Worm (Caenorhabditis elegans): ENCODE data around the gene ZK105.12.

The ZK105.12 gene

DNA sequence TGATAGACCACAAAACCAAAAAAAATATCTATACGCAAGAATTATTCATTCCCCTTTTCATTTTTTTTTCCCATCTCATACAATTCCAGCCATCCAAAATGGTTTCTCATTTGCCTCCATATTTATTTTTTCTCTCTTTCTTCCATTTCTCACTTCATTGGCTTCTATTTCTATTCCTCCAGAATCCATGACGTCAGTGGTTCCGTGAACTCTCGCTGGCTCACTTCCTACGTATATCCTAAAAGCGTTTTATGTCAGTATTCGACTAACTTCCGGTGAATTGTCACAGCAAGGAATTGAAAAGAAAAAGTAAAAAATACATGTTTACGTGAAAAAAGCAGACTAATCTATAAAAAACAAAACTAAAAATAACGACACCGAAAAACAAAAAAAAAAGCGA, 11.0 kb upstream of the ZK105.12 start:
- no peak for TF ChIP-seq ets-7 (tag; optimal IDR thresholded peaks at IDR 0.05)
- TF ChIP-seq hnd-1 (tag; optimal IDR thresholded peaks at IDR 0.05), result no peak

DNA sequence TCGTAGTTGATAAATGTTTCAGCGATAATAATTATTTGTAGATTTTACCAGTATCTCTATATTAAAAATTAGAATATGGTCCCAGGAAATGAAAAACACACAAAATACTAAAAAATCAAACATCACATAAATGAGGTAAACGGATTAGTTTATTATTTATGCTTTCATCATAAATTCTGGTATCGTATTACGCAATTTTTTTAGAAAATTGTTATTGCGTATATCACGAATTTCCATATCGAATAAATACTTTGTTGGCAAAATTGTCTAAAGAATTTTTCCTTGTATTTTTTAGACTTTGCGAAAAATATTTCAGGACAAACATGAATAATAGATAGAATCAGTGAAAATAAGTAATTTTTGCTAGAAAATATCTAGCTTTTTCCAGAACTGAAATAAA, 10.3 kb upstream of the ZK105.12 start:
- TF ChIP-seq F13C5.2 (tag; optimal IDR thresholded peaks at IDR 0.05) (no peak), ets-7 (tag; optimal IDR thresholded peaks at IDR 0.05) (no peak), hnd-1 (tag; optimal IDR thresholded peaks at IDR 0.05) (no peak), aly-1 (tag; optimal IDR thresholded peaks at IDR 0.05) (no peak), pes-1 (GFP tag; IDR thresholded peaks at IDR 0.05) (no peak), ceh-36 (tag; optimal IDR thresholded peaks at IDR 0.05) (no peak), flt-1 (GFP tag; IDR thresholded peaks at IDR 0.05) (no peak), hmg-4 (GFP tag; optimal IDR thresholded peaks at IDR 0.05) (no peak), sea-1 (GFP tag; conservative IDR thresholded peaks at IDR 0.05) (no peak), tbx-11 (GFP tag; IDR thresholded peaks at IDR 0.05) (no peak), tbx-37 (GFP tag; conservative IDR thresholded peaks at IDR 0.05) (no peak)

DNA sequence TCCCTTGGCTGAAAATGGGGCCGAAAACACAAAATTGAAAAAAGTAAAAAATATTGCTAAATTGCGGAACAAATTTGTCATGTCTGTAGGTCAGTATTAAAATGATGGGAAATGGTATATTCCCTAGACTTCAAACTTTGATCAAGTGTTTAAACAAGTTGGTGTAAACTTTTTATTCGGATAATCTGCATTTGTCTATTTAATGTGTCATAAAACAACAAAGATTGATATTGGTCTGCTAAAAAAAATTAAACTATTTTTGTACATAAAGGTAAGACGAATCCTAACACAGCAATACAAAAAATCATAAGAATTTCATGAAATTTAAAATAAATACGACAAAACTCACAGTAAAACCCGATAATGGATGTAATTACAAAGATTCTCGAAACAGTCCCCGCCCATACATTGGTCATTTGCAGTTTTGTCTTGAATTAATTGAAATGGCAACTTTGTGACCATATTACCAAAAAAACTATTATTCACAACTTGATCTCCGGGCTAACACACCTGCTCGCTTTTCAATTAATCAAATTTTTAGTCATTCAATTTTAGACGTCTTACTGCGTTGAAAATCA, 8.1 kb upstream of the ZK105.12 start, which contains the start of the genes ZK105.6 and ZK105.8:
TSS of gene ZK105.6 (minus strand) at position 101 of the 578 bp plus-strand sequence.
TSS of gene ZK105.8 (plus strand) at position 528 of the 578 bp plus-strand sequence.
- no peak for TF ChIP-seq sea-1 (GFP tag; conservative IDR thresholded peaks at IDR 0.05)
- no peak for TF ChIP-seq hmbx-1 (tag; optimal IDR thresholded peaks at IDR 0.05)
- TF ChIP-seq hnd-1 (tag; optimal IDR thresholded peaks at IDR 0.05), result no peak
- no peak for TF ChIP-seq ama-1 (optimal IDR thresholded peaks at IDR 0.05)

DNA sequence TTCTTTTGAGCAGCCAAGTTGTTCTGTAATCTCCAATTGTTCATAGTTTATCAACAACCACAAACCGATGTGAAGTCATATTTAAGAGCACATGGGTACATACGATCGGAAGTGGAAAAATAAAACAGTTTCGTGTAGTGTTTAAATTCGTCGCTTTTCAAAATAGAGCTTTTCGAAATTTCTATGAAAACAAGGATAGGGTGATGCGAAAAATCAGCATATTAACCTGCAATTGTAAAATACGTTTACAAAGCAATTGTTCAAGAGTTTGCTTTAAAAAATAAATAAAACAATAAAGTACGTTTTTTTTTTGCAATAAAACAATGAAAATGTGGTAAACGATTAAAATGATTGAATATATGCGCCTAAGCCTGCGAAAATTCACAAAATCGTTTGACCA, 6.0 kb upstream of the ZK105.12 start, which contains the start of gene ZK105.14:
TSS of gene ZK105.14 (minus strand) at position 101 of the 400 bp plus-strand sequence.
- no peak for TF ChIP-seq ets-7 (tag; optimal IDR thresholded peaks at IDR 0.05)
- no peak for TF ChIP-seq sea-1 (GFP tag; conservative IDR thresholded peaks at IDR 0.05)
- TF ChIP-seq F13C5.2 (tag; optimal IDR thresholded peaks at IDR 0.05), result no peak
- TF ChIP-seq tbx-11 (GFP tag; IDR thresholded peaks at IDR 0.05), result no peak
- TF ChIP-seq pes-1 (GFP tag; IDR thresholded peaks at IDR 0.05), result no peak

DNA sequence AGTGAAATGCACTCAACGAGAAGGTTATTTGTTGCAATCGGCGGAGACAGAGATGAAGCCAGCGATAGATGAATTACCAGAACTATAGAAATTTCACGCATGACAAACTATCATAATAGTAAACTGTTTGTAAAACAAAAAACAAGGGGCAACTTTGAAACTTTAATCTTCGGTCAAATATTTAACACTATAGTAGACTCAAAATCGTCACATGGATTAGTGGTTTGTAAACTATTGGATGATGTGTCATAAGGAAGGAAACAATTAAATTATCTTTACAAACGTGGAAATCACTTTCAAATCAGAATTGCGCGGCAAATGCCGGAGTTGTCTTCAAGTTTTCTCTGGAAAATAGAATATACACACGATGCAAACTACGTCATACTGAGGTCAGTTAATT, 1.7 kb upstream of the ZK105.12 start, which contains the start of gene ZK105.5:
TSS of gene ZK105.5 (minus strand) at position 101 of the 400 bp plus-strand sequence.
- TF ChIP-seq B0310.2 (tag; optimal IDR thresholded peaks at IDR 0.05) (no peak), aly-1 (tag; optimal IDR thresholded peaks at IDR 0.05) (no peak), ceh-36 (tag; optimal IDR thresholded peaks at IDR 0.05) (no peak), hmg-4 (GFP tag; optimal IDR thresholded peaks at IDR 0.05) (no peak)

DNA sequence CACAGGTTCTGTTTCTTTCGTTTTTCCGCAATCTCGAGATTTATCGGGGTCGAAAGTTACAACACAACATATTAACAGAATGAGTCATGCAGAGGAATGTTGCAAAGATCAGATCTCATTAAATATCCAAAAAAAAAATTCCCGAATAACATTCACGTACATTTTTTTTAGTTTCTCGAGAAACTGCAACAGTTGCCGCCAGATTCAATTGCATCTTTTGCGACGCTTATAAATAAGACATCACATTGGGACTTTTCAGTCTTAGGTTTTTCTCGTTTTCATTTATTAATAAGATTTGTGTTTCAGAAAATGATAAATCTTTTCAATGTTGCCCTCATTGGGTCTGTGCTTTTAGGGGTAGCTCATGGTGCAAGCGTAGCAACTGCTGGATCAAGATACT, 2.2 kb downstream of the ZK105.12 start, which contains the start of gene ZK105.1:
TSS of gene ZK105.1 (plus strand) at position 301 of the 400 bp plus-strand sequence.
- TF ChIP-seq aly-1 (tag; optimal IDR thresholded peaks at IDR 0.05) (no peak), sea-1 (GFP tag; conservative IDR thresholded peaks at IDR 0.05) (no peak), F13C5.2 (tag; optimal IDR thresholded peaks at IDR 0.05) (no peak), flt-1 (GFP tag; IDR thresholded peaks at IDR 0.05) (no peak), hmbx-1 (tag; optimal IDR thresholded peaks at IDR 0.05) (no peak), hnd-1 (tag; optimal IDR thresholded peaks at IDR 0.05) (no peak), tbx-11 (GFP tag; IDR thresholded peaks at IDR 0.05) (no peak), B0310.2 (tag; optimal IDR thresholded peaks at IDR 0.05) (no peak), hmg-4 (GFP tag; optimal IDR thresholded peaks at IDR 0.05) (no peak), pes-1 (GFP tag; IDR thresholded peaks at IDR 0.05) (no peak), tbx-37 (GFP tag; conservative IDR thresholded peaks at IDR 0.05) (no peak), ceh-13 (GFP tag; optimal IDR thresholded peaks at IDR 0.05) (no peak), scrt-1 (GFP tag; IDR thresholded peaks at IDR 0.05) (no peak), ets-7 (tag; optimal IDR thresholded peaks at IDR 0.05) (no peak), ceh-36 (tag; optimal IDR thresholded peaks at IDR 0.05) (no peak)

DNA sequence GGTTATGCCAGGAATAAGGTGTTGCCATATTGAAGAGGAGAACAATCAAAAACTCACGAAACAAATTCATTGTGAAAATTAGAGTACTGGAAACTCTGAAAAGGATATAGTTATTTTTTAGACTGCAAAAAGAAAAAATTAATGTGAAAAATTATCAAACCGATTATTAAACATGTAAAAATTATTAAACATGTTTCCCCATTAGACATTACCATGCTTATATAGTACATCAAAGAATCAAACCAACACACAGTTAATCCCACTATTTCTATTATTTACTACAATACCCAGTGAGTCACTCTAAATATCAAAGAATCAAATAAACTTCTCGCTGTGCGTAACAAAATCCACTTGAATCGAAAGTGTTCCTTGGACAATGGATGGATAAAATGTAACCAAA, 2.9 kb downstream of the ZK105.12 start, which contains the start of gene ZK105.13:
TSS of gene ZK105.13 (minus strand) at position 101 of the 400 bp plus-strand sequence.
- no peak for TF ChIP-seq hnd-1 (tag; optimal IDR thresholded peaks at IDR 0.05)

DNA sequence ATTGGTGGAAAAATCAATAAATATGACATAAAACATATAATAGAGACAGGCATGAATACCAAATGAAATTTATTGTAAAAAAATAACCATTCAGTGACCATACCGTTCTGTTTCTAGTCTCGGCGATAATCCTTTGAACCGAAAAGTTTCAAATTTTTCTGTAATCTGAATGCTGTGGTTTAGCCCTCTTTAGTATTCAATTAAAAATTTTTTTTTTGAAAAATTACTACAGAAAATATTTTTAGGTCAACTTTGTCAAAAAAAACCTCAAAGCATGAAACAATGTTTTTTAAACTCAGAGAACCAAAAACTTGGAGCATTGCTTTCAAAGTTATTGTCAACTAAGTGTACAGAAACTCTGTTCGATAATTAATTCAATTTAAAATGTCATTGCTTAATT, 7.4 kb downstream of the ZK105.12 start, which contains the start of gene ZK105.11:
TSS of gene ZK105.11 (minus strand) at position 101 of the 400 bp plus-strand sequence.
- TF ChIP-seq tra-4 (tag; optimal IDR thresholded peaks at IDR 0.05) (no peak), sea-1 (GFP tag; conservative IDR thresholded peaks at IDR 0.05) (no peak), ama-1 (optimal IDR thresholded peaks at IDR 0.05) (no peak), hmg-4 (GFP tag; optimal IDR thresholded peaks at IDR 0.05) (no peak), tbx-37 (GFP tag; conservative IDR thresholded peaks at IDR 0.05) (no peak), aly-1 (tag; optimal IDR thresholded peaks at IDR 0.05) (no peak)

DNA sequence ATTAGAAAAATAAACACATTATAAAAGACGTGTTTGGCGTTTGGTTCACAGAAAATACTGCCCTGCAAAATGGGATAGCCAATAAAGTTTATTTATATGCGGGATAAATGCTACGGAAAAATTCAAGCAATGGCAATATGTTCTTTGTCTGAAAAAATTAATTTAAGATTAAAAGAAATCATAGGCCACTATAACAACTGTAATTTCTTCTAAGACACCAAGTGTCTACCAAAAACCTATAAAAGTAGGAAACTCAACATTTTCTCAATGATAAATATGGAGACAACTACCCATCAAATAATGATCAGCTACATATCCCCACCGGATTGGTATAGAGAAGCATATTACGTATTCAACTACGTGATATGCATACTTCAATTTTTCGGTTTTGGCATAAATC, 10.6 kb downstream of the ZK105.12 start, which contains the start of gene srw-3:
TSS of gene srw-3 (plus strand) at position 301 of the 400 bp plus-strand sequence.
- no peak for TF ChIP-seq tbx-37 (GFP tag; conservative IDR thresholded peaks at IDR 0.05)
- no peak for TF ChIP-seq hmg-4 (GFP tag; optimal IDR thresholded peaks at IDR 0.05)
- no peak for TF ChIP-seq ceh-13 (GFP tag; optimal IDR thresholded peaks at IDR 0.05)
- TF ChIP-seq tbx-11 (GFP tag; IDR thresholded peaks at IDR 0.05), result no peak

Data from whole organism, early embryonic.